Worm (Caenorhabditis elegans) whole organism, L4 larva: ENCODE data around the gene srw-7.

ENCODE experiments used
- nhr-237 ChIP-seq: sonication (generic microtip); optimal IDR thresholded peaks from 2 replicates; lab custom pipeline; 2017; ENCODE audit warnings: missing biosample characterization, missing genetic modification characterization
- zip-11 ChIP-seq: fragments of 200-800 bp; sonication (Bioruptor generic); IDR thresholded peaks from 2 replicates; pipeline ENCODE4 v1.3.6; 2022; ENCODE audit warnings: missing genetic modification characterization, missing compliant biosample characterization

ce11 chrV:3854847-3855246 is 48.8 kb downstream of the srw-7 start, which contains the start of gene nhr-186:
- no peak for TF ChIP-seq zip-11 (GFP tag; lab: Robert Waterston, UW)
- no peak for TF ChIP-seq nhr-237 (tag; lab: Kevin White, UChicago)
